Fruit fly (Drosophila melanogaster) whole organism, adult: ENCODE results near the gene eloF.
A peak's percentile ranks its signal among the peaks of the same experiment; 100 is the strongest.

ENCODE experiments used
- CG11617 ChIP-seq: fragments of 200-800 bp; sonication (Bioruptor generic); optimal IDR thresholded peaks from 2 replicates; lab custom pipeline; 2017; ENCODE audit warnings: mild to moderate bottlenecking, missing biosample characterization, missing genetic modification reagents, missing genetic modification characterization
- CG12768 ChIP-seq: fragments of 200-800 bp; sonication (Bioruptor generic); optimal IDR thresholded peaks from 2 replicates; lab custom pipeline; 2017; ENCODE audit warnings: missing biosample characterization, missing genetic modification characterization, mild to moderate bottlenecking, moderate library complexity, missing genetic modification reagents
- CG14711 ChIP-seq: fragments of 200-800 bp; sonication (Bioruptor generic); optimal IDR thresholded peaks from 2 replicates; lab custom pipeline; 2018; ENCODE audit warnings: missing biosample characterization, mild to moderate bottlenecking, missing genetic modification characterization, moderate library complexity
- CG1620 ChIP-seq: fragments of 200-800 bp; sonication (Bioruptor generic); optimal IDR thresholded peaks from 2 replicates; lab custom pipeline; 2016; ENCODE audit warnings: missing biosample characterization, missing genetic modification characterization
- CG33017 ChIP-seq: fragments of 200-800 bp; sonication (Bioruptor generic); optimal IDR thresholded peaks from 2 replicates; lab custom pipeline; 2018; ENCODE audit warnings: missing biosample characterization, mild to moderate bottlenecking, missing genetic modification characterization, moderate library complexity
- CG5204 ChIP-seq: fragments of 200-800 bp; sonication (Bioruptor generic); optimal IDR thresholded peaks from 2 replicates; lab custom pipeline; 2016; ENCODE audit warnings: missing biosample characterization, missing genetic modification characterization
- CG7045 ChIP-seq: fragments of 200-800 bp; sonication (Bioruptor generic); optimal IDR thresholded peaks from 2 replicates; lab custom pipeline; 2017; ENCODE audit warnings: missing biosample characterization, mild to moderate bottlenecking, missing genetic modification characterization
- CG7101 ChIP-seq: fragments of 200-800 bp; sonication (Bioruptor generic); optimal IDR thresholded peaks from 2 replicates; lab custom pipeline; 2018; ENCODE audit warnings: missing biosample characterization, mild to moderate bottlenecking, missing genetic modification characterization, moderate library complexity
- Clk ChIP-seq: fragments of 200-800 bp; sonication (Bioruptor generic); optimal IDR thresholded peaks from 2 replicates; lab custom pipeline; 2017; ENCODE audit warnings: missing biosample characterization, missing genetic modification characterization
- Crg-1 ChIP-seq: fragments of 200-800 bp; sonication (Bioruptor generic); optimal IDR thresholded peaks from 2 replicates; lab custom pipeline; 2016; ENCODE audit warnings: missing biosample characterization, missing genetic modification characterization
- Hr96 ChIP-seq: fragments of 200-800 bp; sonication (Bioruptor generic); optimal IDR thresholded peaks from 2 replicates; lab custom pipeline; 2016; ENCODE audit warnings: missing biosample characterization, missing genetic modification characterization
- Mnt ChIP-seq: fragments of 200-800 bp; sonication (Bioruptor generic); optimal IDR thresholded peaks from 2 replicates; lab custom pipeline; 2016; ENCODE audit warnings: missing biosample characterization, mild to moderate bottlenecking, missing genetic modification characterization
- bab1 ChIP-seq: fragments of 200-800 bp; sonication (Bioruptor generic); optimal IDR thresholded peaks from 3 replicates; lab custom pipeline; 2019; ENCODE audit warnings: missing biosample characterization, mild to moderate bottlenecking, missing genetic modification characterization, moderate library complexity
- cic ChIP-seq: fragments of 200-800 bp; sonication (Bioruptor generic); optimal IDR thresholded peaks from 2 replicates; lab custom pipeline; 2017; ENCODE audit warnings: missing biosample characterization, mild to moderate bottlenecking, missing genetic modification characterization, moderate library complexity
- cnc ChIP-seq, 2 experiments: fragments of >200 bp; optimal IDR thresholded peaks; 2 replicates each; lab custom pipeline; 2017
- kay ChIP-seq: fragments of 200-800 bp; sonication (Bioruptor generic); peaks from one replicate; lab custom pipeline; 2016; ENCODE audit warnings: missing biosample characterization, missing genetic modification characterization, borderline replicate concordance
- ovo ChIP-seq: fragments of 200-800 bp; sonication (Bioruptor generic); optimal IDR thresholded peaks from 2 replicates; lab custom pipeline; 2016; ENCODE audit warnings: missing biosample characterization, missing genetic modification characterization
- pad ChIP-seq: fragments of 200-800 bp; sonication (Bioruptor generic); optimal IDR thresholded peaks from 3 replicates; lab custom pipeline; 2017; ENCODE audit warnings: missing biosample characterization, missing genetic modification characterization, mild to moderate bottlenecking, moderate library complexity, missing genetic modification reagents
- tj ChIP-seq: fragments of 200-800 bp; sonication (Bioruptor generic); optimal IDR thresholded peaks from 3 replicates; lab custom pipeline; 2017; ENCODE audit warnings: missing biosample characterization, mild to moderate bottlenecking, missing genetic modification characterization, moderate library complexity
- toe ChIP-seq: fragments of 200-800 bp; sonication (Bioruptor generic); optimal IDR thresholded peaks from 2 replicates; lab custom pipeline; 2016; ENCODE audit warnings: missing biosample characterization, missing genetic modification characterization

The eloF gene

dm6 chr3R:9791177-9791806 is 22.7 kb upstream of the eloF start, which contains the start of the genes CG12945 and CG8507:
Gene CG12945 (minus strand): TSS chr3R:9791221.
Gene CG8507 (plus strand): TSS chr3R:9791483.
- TF ChIP-seq CG7101 (tag; lab: Kevin White, UChicago) (peak; percentile 65), CG14711 (tag; lab: Kevin White, UChicago) (peak; percentile 50), CG33017 (tag; lab: Kevin White, UChicago) (peak; percentile 53), Crg-1 (GFP tag; lab: Kevin White, UChicago) (peak; percentile 74), cic (GFP tag; lab: Kevin White, UChicago) (peak; percentile 44), CG11617 (GFP tag; lab: Kevin White, UChicago) (peak; percentile 56), CG1620 (peak; percentile 72), toe (no peak), CG12768 (peak; percentile 52), CG7045 (GFP tag; lab: Kevin White, UChicago) (no peak), ovo (peak; percentile 72), CG5204 (no peak), pad (peak; percentile 55), bab1 (GFP tag; lab: Kevin White, UChicago) (peak; percentile 79), Clk (GFP tag; lab: Kevin White, UChicago) (no peak), Mnt (peak; percentile 41), tj (peak; percentile 97), kay (GFP tag; lab: Kevin White, UChicago) (no peak), cnc (optimal IDR thresholded peaks at IDR 0.05; lab: Kevin White, UChicago) (no peak)

- TF ChIP-seq CG12768: no peak
- peak; percentile 37 for TF ChIP-seq CG7101 (tag; lab: Kevin White, UChicago)
- TF ChIP-seq Mnt: peak; percentile 25
- peak; percentile 4 for TF ChIP-seq bab1 (GFP tag; lab: Kevin White, UChicago)
- peak; percentile 29 for TF ChIP-seq tj
- no peak for TF ChIP-seq Clk (GFP tag; lab: Kevin White, UChicago)
- peak; percentile 45 for TF ChIP-seq CG14711 (tag; lab: Kevin White, UChicago)
- TF ChIP-seq CG11617 (GFP tag; lab: Kevin White, UChicago): peak; percentile 26
- no peak for TF ChIP-seq toe
- TF ChIP-seq CG33017 (tag; lab: Kevin White, UChicago): peak; percentile 28
Observed at dm6 chr3R:9793018-9793417, 20.9 kb upstream of the eloF start, which contains the start of gene CG8516. Gene CG8516 (plus strand): TSS chr3R:9793295.

- TF ChIP-seq cic (GFP tag; lab: Kevin White, UChicago): no peak
- TF ChIP-seq kay (GFP tag; lab: Kevin White, UChicago): no peak
- peak; percentile 63 for TF ChIP-seq CG1620
- TF ChIP-seq Crg-1 (GFP tag; lab: Kevin White, UChicago): peak; percentile 66
- TF ChIP-seq cnc (optimal IDR thresholded peaks at IDR 0.05; lab: Kevin White, UChicago): no peak
- peak; percentile 73 for TF ChIP-seq CG11617 (GFP tag; lab: Kevin White, UChicago)
- TF ChIP-seq CG33017 (tag; lab: Kevin White, UChicago): no peak
- peak; percentile 60 for TF ChIP-seq CG12768
- TF ChIP-seq toe: peak; percentile 82
- no peak for TF ChIP-seq CG5204
- peak; percentile 61 for TF ChIP-seq tj
- peak; percentile 63 for TF ChIP-seq Mnt
- TF ChIP-seq CG7101 (tag; lab: Kevin White, UChicago): peak; percentile 68
- TF ChIP-seq bab1 (GFP tag; lab: Kevin White, UChicago): peak; percentile 59
- peak; percentile 66 for TF ChIP-seq CG14711 (tag; lab: Kevin White, UChicago)
- TF ChIP-seq Hr96 (GFP tag; lab: Kevin White, UChicago): no peak
- peak; percentile 85 for TF ChIP-seq ovo
- TF ChIP-seq pad: peak; percentile 65
- peak; percentile 37 for TF ChIP-seq Clk (GFP tag; lab: Kevin White, UChicago)
- peak; percentile 64 for TF ChIP-seq CG7045 (GFP tag; lab: Kevin White, UChicago)
Observed at dm6 chr3R:9800644-9801330, 13.2 kb upstream of the eloF start, which contains the start of the genes CG9467 and CG8526. Gene CG9467 (minus strand): TSS chr3R:9801026. Gene CG8526 (plus strand): TSS chr3R:9801280.

dm6 chr3R:9808946-9809545 is 4.9 kb upstream of the eloF start, which contains the start of gene FBXO11:
Gene FBXO11 (minus strand): TSS chr3R:9809368.
- TF ChIP-seq CG14711 (tag; lab: Kevin White, UChicago): peak; percentile 32
- TF ChIP-seq kay (GFP tag; lab: Kevin White, UChicago): no peak
- TF ChIP-seq ovo: peak; percentile 2
- TF ChIP-seq CG7045 (GFP tag; lab: Kevin White, UChicago): peak; percentile 68
- no peak for TF ChIP-seq cnc (optimal IDR thresholded peaks at IDR 0.05; lab: Kevin White, UChicago)
- peak; percentile 81 for TF ChIP-seq cic (GFP tag; lab: Kevin White, UChicago)
- TF ChIP-seq CG1620: no peak
- peak; percentile 19 for TF ChIP-seq CG7101 (tag; lab: Kevin White, UChicago)
- TF ChIP-seq CG33017 (tag; lab: Kevin White, UChicago): peak; percentile 58
- peak; percentile 78 for TF ChIP-seq tj
- peak; percentile 36 for TF ChIP-seq Crg-1 (GFP tag; lab: Kevin White, UChicago)
- TF ChIP-seq CG11617 (GFP tag; lab: Kevin White, UChicago): peak; percentile 86
- TF ChIP-seq pad: peak; percentile 87
- TF ChIP-seq CG5204: no peak
- TF ChIP-seq toe: no peak
- TF ChIP-seq Mnt: peak; percentile 67
- TF ChIP-seq Clk (GFP tag; lab: Kevin White, UChicago): peak; percentile 37
- peak; percentile 67 for TF ChIP-seq Hr96 (GFP tag; lab: Kevin White, UChicago)
- no peak for TF ChIP-seq bab1 (GFP tag; lab: Kevin White, UChicago)
- peak; percentile 79 for TF ChIP-seq CG12768

dm6 chr3R:9812447-9812846 is 1.5 kb upstream of the eloF start, which contains the start of gene CG8534:
Gene CG8534 (plus strand): TSS chr3R:9812747.
- no peak for TF ChIP-seq CG11617 (GFP tag; lab: Kevin White, UChicago)
- no peak for TF ChIP-seq CG5204
- no peak for TF ChIP-seq CG12768
- no peak for TF ChIP-seq pad
- no peak for TF ChIP-seq Hr96 (GFP tag; lab: Kevin White, UChicago)
- TF ChIP-seq Crg-1 (GFP tag; lab: Kevin White, UChicago): no peak
- no peak for TF ChIP-seq Clk (GFP tag; lab: Kevin White, UChicago)
- no peak for TF ChIP-seq cic (GFP tag; lab: Kevin White, UChicago)
- no peak for TF ChIP-seq ovo
- no peak for TF ChIP-seq cnc (optimal IDR thresholded peaks at IDR 0.05; lab: Kevin White, UChicago)
- no peak for TF ChIP-seq CG7101 (tag; lab: Kevin White, UChicago)
- TF ChIP-seq CG1620: no peak
- no peak for TF ChIP-seq Mnt
- no peak for TF ChIP-seq CG7045 (GFP tag; lab: Kevin White, UChicago)
